Fruit fly (Drosophila melanogaster) whole organism, prepupa: Measurements from ENCODE around the gene t-Grip91.

Source experiments
- CG10631 ChIP-seq: fragments of 200-800 bp; sonication (Bioruptor generic); optimal IDR thresholded peaks from 2 replicates; lab custom pipeline; 2016; ENCODE audit warnings: missing biosample characterization, missing genetic modification characterization
- CG11294 ChIP-seq: fragments of 200-800 bp; sonication (Bioruptor generic); IDR thresholded peaks from 2 replicates; pipeline ENCODE4 v1.3.6; 2022; ENCODE audit warnings: missing biosample characterization, missing genetic modification characterization
- CG9139 ChIP-seq: fragments of 200-800 bp; sonication (Bioruptor generic); optimal IDR thresholded peaks from 3 replicates; lab custom pipeline; 2017; ENCODE audit warnings: missing biosample characterization, mild to moderate bottlenecking, missing genetic modification characterization
- Eip75B ChIP-seq: fragments of 200-800 bp; sonication (Bioruptor generic); optimal IDR thresholded peaks from 3 replicates; lab custom pipeline; 2016; ENCODE audit warnings: missing biosample characterization, missing genetic modification characterization
- dac ChIP-seq: fragments of 200-800 bp; sonication (Bioruptor generic); optimal IDR thresholded peaks from 2 replicates; lab custom pipeline; 2017; ENCODE audit warnings: missing biosample characterization, mild to moderate bottlenecking, missing genetic modification characterization
- eg ChIP-seq: fragments of 200-800 bp; sonication (Bioruptor generic); IDR thresholded peaks from 3 replicates; pipeline ENCODE4 v1.3.6; 2022; ENCODE audit warnings: missing biosample characterization, missing genetic modification characterization

DNA sequence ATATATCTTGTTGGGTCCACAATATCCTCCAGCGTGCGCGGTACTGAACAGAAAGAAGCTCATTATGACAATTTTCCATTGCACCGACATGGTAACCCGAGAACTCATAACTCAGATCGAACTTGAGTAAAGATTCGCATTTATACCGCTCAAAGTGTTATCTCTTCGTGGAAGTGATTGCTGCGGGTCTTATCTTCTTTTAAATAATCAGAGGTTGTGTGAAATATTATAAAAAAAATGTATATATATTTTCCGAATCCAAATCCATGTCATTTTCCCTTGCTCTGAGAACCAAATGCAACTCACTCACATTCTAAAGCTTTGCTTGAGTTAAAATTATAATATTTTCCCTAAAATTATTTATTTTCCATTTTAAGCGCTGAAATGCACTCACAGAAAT is 28.2 kb downstream of the t-Grip91 start, which contains the start of gene CG42876:
- TF ChIP-seq CG9139 (GFP tag; lab: Kevin White, UChicago): no peak
- TF ChIP-seq CG10631 (GFP tag; lab: Kevin White, UChicago): no peak
- TF ChIP-seq eg: no peak
- no peak for TF ChIP-seq Eip75B (GFP tag; lab: Kevin White, UChicago)
- no peak for TF ChIP-seq CG11294 (GFP tag; lab: Robert Waterston, UW)
- TF ChIP-seq dac (GFP tag; lab: Kevin White, UChicago): no peak
